Worm (Caenorhabditis elegans): Measurements from ENCODE around the gene otub-4.

- no peak for TF ChIP-seq ceh-13 (GFP tag; optimal IDR thresholded peaks at IDR 0.05)
- no peak for TF ChIP-seq ets-7 (tag; optimal IDR thresholded peaks at IDR 0.05)
- TF ChIP-seq hnd-1 (tag; optimal IDR thresholded peaks at IDR 0.05): no peak
- TF ChIP-seq ama-1 (optimal IDR thresholded peaks at IDR 0.05): no peak
- no peak for TF ChIP-seq flt-1 (GFP tag; IDR thresholded peaks at IDR 0.05)
These were observed 32.4 kb downstream of the otub-4 start for ce11 chrIV:3345484-3345883.

Data from whole organism, early embryonic.